Worm (Caenorhabditis elegans): Measurements from ENCODE around the gene sup-12.

- TF ChIP-seq mab-5 (tag; optimal IDR thresholded peaks at IDR 0.05) (no peak), tbx-8 (GFP tag; optimal IDR thresholded peaks at IDR 0.05) (no peak), elt-1 (tag; optimal IDR thresholded peaks at IDR 0.05; ENCODE audit: borderline replicate concordance, insufficient read depth) (no peak), drap-1 (GFP tag; optimal IDR thresholded peaks at IDR 0.05) (no peak), ham-2 (GFP tag; optimal IDR thresholded peaks at IDR 0.05) (no peak), unc-39 (tag; optimal IDR thresholded peaks at IDR 0.05) (no peak), pha-4 (tag; optimal IDR thresholded peaks at IDR 0.05) (no peak), mep-1 (tag; optimal IDR thresholded peaks at IDR 0.05) (no peak), unc-62 (GFP tag; optimal IDR thresholded peaks at IDR 0.05) (no peak), M03D4.4 (tag; optimal IDR thresholded peaks at IDR 0.05) (no peak), blmp-1 (tag; optimal IDR thresholded peaks at IDR 0.05) (no peak), nhr-237 (tag; optimal IDR thresholded peaks at IDR 0.05) (no peak)
These were observed 39.7 kb downstream of the sup-12 start for ce11 chrX:3944073-3944472.

Measured in whole organism, mixed stage, embryonic.